Fruit fly (Drosophila melanogaster): ENCODE data around the gene CG45116.

CG45116 gene

DNA sequence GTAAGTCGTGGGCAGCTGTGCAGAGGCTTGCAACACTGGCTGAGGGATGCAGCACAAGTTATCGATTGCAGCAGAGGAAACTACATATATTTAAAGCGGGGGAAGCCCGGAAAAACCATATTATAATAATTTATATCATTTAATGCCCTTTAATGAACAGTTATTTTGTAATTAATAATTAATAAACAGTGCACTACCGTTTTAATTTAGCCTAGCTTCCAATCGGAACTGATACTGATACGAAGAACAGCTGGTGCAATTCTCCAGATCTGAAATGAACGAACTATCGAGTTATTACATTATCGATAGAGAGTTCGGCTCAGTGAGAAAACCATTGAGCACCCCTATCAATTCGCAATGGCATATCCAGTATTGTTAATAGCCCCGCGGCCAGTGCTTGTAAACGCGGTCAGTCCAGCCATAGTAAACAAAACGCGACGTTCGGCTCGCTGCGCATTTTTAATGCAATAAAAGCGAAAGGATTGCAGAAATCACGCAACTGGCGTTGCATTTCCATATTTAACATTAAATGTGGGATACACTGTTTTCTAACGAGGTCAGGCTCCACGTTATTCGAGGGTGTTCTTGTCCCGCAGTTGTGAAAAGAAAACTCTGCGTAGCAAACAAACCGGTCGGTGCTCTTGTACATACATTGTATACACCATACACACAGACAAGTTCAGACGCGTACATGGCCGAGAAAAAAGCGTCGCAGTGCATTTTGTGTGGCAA, 42.3 kb downstream of the CG45116 start, which contains the start of gene CG7369 (continued):
- TF ChIP-seq her (GFP tag; optimal IDR thresholded peaks at IDR 0.05) (peak; percentile 80), CG14014 (GFP tag; IDR thresholded peaks at IDR 0.05) (peak; percentile 74), gsb-n (tag; optimal IDR thresholded peaks at IDR 0.05) (peak; percentile 82), Xrp1 (GFP tag; IDR thresholded peaks at IDR 0.05) (peak; percentile 78), ftz-f1 (GFP tag; optimal IDR thresholded peaks at IDR 0.05) (peak; percentile 34), scrt (GFP tag; optimal IDR thresholded peaks at IDR 0.05) (peak; percentile 53), D19B (GFP tag; optimal IDR thresholded peaks at IDR 0.05) (peak; percentile 70), CG7271 (tag; optimal IDR thresholded peaks at IDR 0.05) (peak; percentile 42), CG12299 (tag; optimal IDR thresholded peaks at IDR 0.05) (peak; percentile 54), CG6654 (GFP tag; optimal IDR thresholded peaks at IDR 0.05) (peak; percentile 54), trh (GFP tag; optimal IDR thresholded peaks at IDR 0.05) (peak; percentile 67), CG34224 (GFP tag; IDR thresholded peaks at IDR 0.05; ENCODE audit: partially characterized antibody) (peak; percentile 59; the same call in 2 of the 3 replicates), CG2712 (tag; optimal IDR thresholded peaks at IDR 0.05) (peak; percentile 86), CG11723 (GFP tag; optimal IDR thresholded peaks at IDR 0.05) (peak; percentile 83), Nf-YA (GFP tag; IDR thresholded peaks at IDR 0.05) (0 out of 2 replicates have a peak, but pooled peaks have one; percentile 34), CG12769 (tag; optimal IDR thresholded peaks at IDR 0.05) (peak; percentile 51), lab (GFP tag; optimal IDR thresholded peaks at IDR 0.05) (peak; percentile 83), CG4328 (GFP tag; optimal IDR thresholded peaks at IDR 0.05) (peak; percentile 82), br (optimal IDR thresholded peaks at IDR 0.05) (no peak), CG15696 (tag; optimal IDR thresholded peaks at IDR 0.05) (peak; percentile 63), stwl (tag; optimal IDR thresholded peaks at IDR 0.05) (peak; percentile 74), CG15601 (tag; optimal IDR thresholded peaks at IDR 0.05) (peak; percentile 71), org-1 (GFP tag; optimal IDR thresholded peaks at IDR 0.05) (peak; percentile 25), hkb (optimal IDR thresholded peaks at IDR 0.05) (peak; percentile 72), hkb (GFP tag; IDR thresholded peaks at IDR 0.05) (peak; percentile 68), Opbp (GFP tag; IDR thresholded peaks at IDR 0.05; ENCODE audit: partially characterized antibody) (peak; percentile 53; the same call in 2 of the 3 replicates), CG9797 (GFP tag; optimal IDR thresholded peaks at IDR 0.05) (peak; percentile 54), bowl (GFP tag; IDR thresholded peaks at IDR 0.05) (no peak), Nf-YB (GFP tag; optimal IDR thresholded peaks at IDR 0.05) (peak; percentile 32), ac (GFP tag; optimal IDR thresholded peaks at IDR 0.05) (no peak), CG14667 (GFP tag; IDR thresholded peaks at IDR 0.05) (peak; percentile 65; the same call in 1 of the 2 replicates), ara (GFP tag; IDR thresholded peaks at IDR 0.05) (peak; percentile 67), CG17912 (GFP tag; optimal IDR thresholded peaks at IDR 0.05) (no peak), nau (GFP tag; optimal IDR thresholded peaks at IDR 0.05) (peak; percentile 46), CG10654 (GFP tag; optimal IDR thresholded peaks at IDR 0.05) (peak; percentile 78), CG9876 (GFP tag; optimal IDR thresholded peaks at IDR 0.05) (peak; percentile 67), Mad (GFP tag; optimal IDR thresholded peaks at IDR 0.05) (peak; percentile 80), CG14441 (GFP tag; IDR thresholded peaks at IDR 0.05) (peak; percentile 68), CG15514 (GFP tag; optimal IDR thresholded peaks at IDR 0.05) (peak; percentile 91), Eip74EF (GFP tag; optimal IDR thresholded peaks at IDR 0.05) (peak in 1 of 2 experiments; percentile 31), CG10979 (tag; optimal IDR thresholded peaks at IDR 0.05) (peak; percentile 66), Neu2 (GFP tag; optimal IDR thresholded peaks at IDR 0.05; ENCODE audit: borderline replicate concordance) (no peak), Sox102F (GFP tag; optimal IDR thresholded peaks at IDR 0.05) (peak; percentile 71), schlank (tag; optimal IDR thresholded peaks at IDR 0.05) (peak; percentile 61), CG8359 (GFP tag; optimal IDR thresholded peaks at IDR 0.05; ENCODE audit: borderline replicate concordance) (peak; percentile 19), CG11504 (tag; optimal IDR thresholded peaks at IDR 0.05) (peak; percentile 82), sc (optimal IDR thresholded peaks at IDR 0.05) (no peak), sc (GFP tag; optimal IDR thresholded peaks at IDR 0.05) (peak; percentile 76)
